Fruit fly (Drosophila melanogaster) whole organism, embryonic: ENCODE measurements around the gene SerRS-m.
A peak's percentile ranks its signal among the peaks of the same experiment; 100 is the strongest.

Source experiments
- Bgb ChIP-seq: fragments of 200-800 bp; sonication (Bioruptor generic); IDR thresholded peaks from 2 replicates; pipeline ENCODE4 v1.3.6; 2022; ENCODE audit warnings: missing biosample characterization, missing genetic modification characterization; ENCODE audit not compliant: partially characterized antibody
- Bteb2 ChIP-seq: fragments of 200-800 bp; sonication (Bioruptor generic); optimal IDR thresholded peaks from 2 replicates; lab custom pipeline; 2016; ENCODE audit warnings: missing biosample characterization, missing genetic modification characterization
- CG10209 ChIP-seq: fragments of 200-800 bp; sonication (Bioruptor generic); optimal IDR thresholded peaks from 3 replicates; lab custom pipeline; 2017; ENCODE audit warnings: missing biosample characterization, mild to moderate bottlenecking, missing genetic modification characterization, missing genetic modification reagents
- CG10366 ChIP-seq: fragments of 200-800 bp; sonication (Bioruptor generic); IDR thresholded peaks from 2 replicates; pipeline ENCODE4 v1.3.6; 2022; ENCODE audit warnings: missing biosample characterization, missing genetic modification characterization
- CG10654 ChIP-seq: fragments of 200-800 bp; sonication (Bioruptor generic); optimal IDR thresholded peaks from 2 replicates; lab custom pipeline; 2016; ENCODE audit warnings: missing biosample characterization, missing genetic modification characterization
- CG11696 ChIP-seq: fragments of 200-800 bp; sonication (Bioruptor generic); IDR thresholded peaks from 2 replicates; pipeline ENCODE4 v1.3.6; 2022; ENCODE audit warnings: missing biosample characterization, missing genetic modification characterization
- CG12236 ChIP-seq: fragments of 200-800 bp; sonication (Bioruptor generic); optimal IDR thresholded peaks from 2 replicates; lab custom pipeline; 2016; ENCODE audit warnings: missing biosample characterization, missing genetic modification characterization
- CG12391 ChIP-seq: fragments of 200-800 bp; sonication (Bioruptor generic); optimal IDR thresholded peaks from 3 replicates; lab custom pipeline; 2018; ENCODE audit warnings: missing biosample characterization, mild to moderate bottlenecking, missing genetic modification characterization, moderate library complexity
- CG13296 ChIP-seq: fragments of 200-800 bp; sonication (Bioruptor generic); optimal IDR thresholded peaks from 3 replicates; lab custom pipeline; 2018; ENCODE audit warnings: missing biosample characterization, mild to moderate bottlenecking, missing genetic modification characterization
- CG16815 ChIP-seq: fragments of 200-800 bp; sonication (Bioruptor generic); optimal IDR thresholded peaks from 3 replicates; lab custom pipeline; 2017; ENCODE audit warnings: missing biosample characterization, mild to moderate bottlenecking, missing genetic modification characterization
- CG1832 ChIP-seq: fragments of 200-800 bp; sonication (Bioruptor generic); optimal IDR thresholded peaks from 2 replicates; lab custom pipeline; 2017; ENCODE audit warnings: missing biosample characterization, mild to moderate bottlenecking, missing genetic modification characterization, inconsistent platforms
- CG18476 ChIP-seq: fragments of 200-800 bp; sonication (Bioruptor generic); optimal IDR thresholded peaks from 2 replicates; lab custom pipeline; 2016; ENCODE audit warnings: missing biosample characterization, mild to moderate bottlenecking, missing genetic modification characterization
- CG31224 ChIP-seq: fragments of 200-800 bp; sonication (Bioruptor generic); IDR thresholded peaks from 2 replicates; pipeline ENCODE4 v1.3.6; 2022; ENCODE audit warnings: missing biosample characterization, missing genetic modification characterization
- CG3163 ChIP-seq: fragments of 200-800 bp; sonication (Bioruptor generic); optimal IDR thresholded peaks from 3 replicates; lab custom pipeline; 2016; ENCODE audit warnings: missing biosample characterization, missing genetic modification characterization
- CG32767 ChIP-seq: fragments of 200-800 bp; sonication (Bioruptor generic); IDR thresholded peaks from 2 replicates; pipeline ENCODE4 v1.3.6; 2022; ENCODE audit warnings: missing biosample characterization, missing genetic modification characterization
- CG3407 ChIP-seq: fragments of 200-800 bp; sonication (Bioruptor generic); optimal IDR thresholded peaks from 2 replicates; lab custom pipeline; 2018; ENCODE audit warnings: missing biosample characterization, mild to moderate bottlenecking, missing genetic modification characterization
- CG34376 ChIP-seq: fragments of 200-800 bp; sonication (Bioruptor generic); optimal IDR thresholded peaks from 2 replicates; lab custom pipeline; 2018; ENCODE audit warnings: missing biosample characterization, mild to moderate bottlenecking, missing genetic modification characterization
- CG3847 ChIP-seq: fragments of 200-800 bp; sonication (Bioruptor generic); IDR thresholded peaks from 2 replicates; pipeline ENCODE4 v1.3.6; 2022; ENCODE audit warnings: missing biosample characterization, missing genetic modification characterization
- CG5180 ChIP-seq: fragments of 200-800 bp; sonication (Bioruptor generic); optimal IDR thresholded peaks from 3 replicates; lab custom pipeline; 2017; ENCODE audit warnings: missing biosample characterization, missing genetic modification characterization, mild to moderate bottlenecking, moderate library complexity, missing genetic modification reagents
- CG9215 ChIP-seq: fragments of 200-800 bp; sonication (Bioruptor generic); IDR thresholded peaks from 2 replicates; pipeline ENCODE4 v1.3.6; 2022; ENCODE audit warnings: missing biosample characterization, missing genetic modification characterization
- CG9609 ChIP-seq: fragments of 200-800 bp; sonication (Bioruptor generic); optimal IDR thresholded peaks from 3 replicates; lab custom pipeline; 2016; ENCODE audit warnings: missing biosample characterization, missing genetic modification characterization
- D19A ChIP-seq: fragments of 200-800 bp; optimal IDR thresholded peaks from 3 replicates; lab custom pipeline; 2019; ENCODE audit warnings: missing biosample characterization, mild to moderate bottlenecking, missing genetic modification characterization, moderate library complexity
- Dref ChIP-seq: fragments of 200-800 bp; sonication (Bioruptor generic); IDR thresholded peaks from 2 replicates; pipeline ENCODE4 v1.3.6; 2022; ENCODE audit warnings: missing biosample characterization, missing genetic modification characterization
- Eip74EF ChIP-seq, 2 experiments: fragments of 200-800 bp in 1 of 2; fragments of >200 bp in 1 of 2; sonication (Bioruptor generic) in 1 of 2; optimal IDR thresholded peaks; 2 replicates each; lab custom pipeline; 2017 to 2019; ENCODE audit warnings: missing biosample characterization in 2 of 2, missing genetic modification characterization in 2 of 2, mild to moderate bottlenecking in 1 of 2, moderate library complexity in 1 of 2
- HLH4C ChIP-seq: fragments of 200-800 bp; sonication (Bioruptor generic); IDR thresholded peaks from 3 replicates; pipeline ENCODE4 v1.3.6; 2022; ENCODE audit warnings: missing biosample characterization, missing genetic modification characterization; ENCODE audit not compliant: partially characterized antibody
- Hr39 ChIP-seq: fragments of >200 bp; optimal IDR thresholded peaks from 2 replicates; lab custom pipeline; 2017
- Hr78 ChIP-seq, 2 experiments: fragments of 200-800 bp in 1 of 2; fragments of >200 bp in 1 of 2; sonication (Bioruptor generic) in 1 of 2; optimal IDR thresholded peaks; 2 replicates each; lab custom pipeline; 2017 to 2019; ENCODE audit warnings: missing biosample characterization in 2 of 2, missing genetic modification characterization in 2 of 2, mild to moderate bottlenecking in 1 of 2, moderate library complexity in 1 of 2
- Opbp ChIP-seq: fragments of 200-800 bp; sonication (Bioruptor generic); IDR thresholded peaks from 3 replicates; pipeline ENCODE4 v1.3.6; 2022; ENCODE audit warnings: missing biosample characterization, missing genetic modification characterization; ENCODE audit not compliant: partially characterized antibody
- Poxn ChIP-seq: fragments of 200-800 bp; sonication (Bioruptor generic); IDR thresholded peaks from 2 replicates; pipeline ENCODE4 v1.3.6; 2022; ENCODE audit warnings: missing biosample characterization, missing genetic modification characterization
- Spps ChIP-seq: fragments of 200-800 bp; sonication (Bioruptor generic); optimal IDR thresholded peaks from 2 replicates; lab custom pipeline; 2018; ENCODE audit warnings: missing biosample characterization, mild to moderate bottlenecking, missing genetic modification characterization
- Xbp1 ChIP-seq: fragments of 200-800 bp; sonication (Bioruptor generic); optimal IDR thresholded peaks from 3 replicates; lab custom pipeline; 2016; ENCODE audit warnings: missing biosample characterization, mild to moderate bottlenecking, missing genetic modification characterization
- YL-1 ChIP-seq: fragments of 200-800 bp; sonication (Bioruptor generic); optimal IDR thresholded peaks from 3 replicates; lab custom pipeline; 2017; ENCODE audit warnings: missing biosample characterization, mild to moderate bottlenecking, missing genetic modification characterization
- ab ChIP-seq: fragments of 200-800 bp; sonication (Bioruptor generic); optimal IDR thresholded peaks from 2 replicates; lab custom pipeline; 2016; ENCODE audit warnings: missing biosample characterization, missing genetic modification characterization
- ara ChIP-seq: fragments of 200-800 bp; sonication (Bioruptor generic); IDR thresholded peaks from 2 replicates; pipeline ENCODE4 v1.3.6; 2022; ENCODE audit warnings: missing biosample characterization, missing genetic modification characterization
- ase ChIP-seq: fragments of 200-800 bp; sonication (Bioruptor generic); IDR thresholded peaks from 3 replicates; pipeline ENCODE4 v1.3.6; 2022; ENCODE audit warnings: missing biosample characterization, missing genetic modification characterization
- br ChIP-seq: fragments of >200 bp; optimal IDR thresholded peaks from 2 replicates; lab custom pipeline; 2017
- chif ChIP-seq, 2 experiments: fragments of 200-800 bp; sonication (Bioruptor generic); optimal IDR thresholded peaks; 3 replicates each; lab custom pipeline; 2016; ENCODE audit warnings: missing biosample characterization in 2 of 2, missing genetic modification characterization in 2 of 2
- chm ChIP-seq: fragments of 200-800 bp; sonication (Bioruptor generic); IDR thresholded peaks from 2 replicates; pipeline ENCODE4 v1.3.6; 2022; ENCODE audit warnings: missing biosample characterization, missing genetic modification characterization
- dan ChIP-seq: fragments of 200-800 bp; sonication (Bioruptor generic); IDR thresholded peaks from 2 replicates; pipeline ENCODE4 v1.3.6; 2022; ENCODE audit warnings: missing biosample characterization, missing genetic modification characterization
- danr ChIP-seq: fragments of 200-800 bp; sonication (Bioruptor generic); IDR thresholded peaks from 2 replicates; pipeline ENCODE4 v1.3.6; 2022; ENCODE audit warnings: missing biosample characterization, missing genetic modification characterization
- dimm ChIP-seq: fragments of 200-800 bp; sonication (Bioruptor generic); IDR thresholded peaks from 2 replicates; pipeline ENCODE4 v1.3.6; 2022; ENCODE audit warnings: missing biosample characterization, missing genetic modification characterization
- emc ChIP-seq: fragments of 200-800 bp; sonication (Bioruptor generic); optimal IDR thresholded peaks from 2 replicates; lab custom pipeline; 2016; ENCODE audit warnings: missing biosample characterization, missing genetic modification characterization
- kah ChIP-seq: fragments of 200-800 bp; sonication (Bioruptor generic); optimal IDR thresholded peaks from 2 replicates; lab custom pipeline; 2018; ENCODE audit warnings: missing biosample characterization, mild to moderate bottlenecking, missing genetic modification characterization
- kay ChIP-seq: fragments of 200-800 bp; sonication (Bioruptor generic); optimal IDR thresholded peaks from 2 replicates; lab custom pipeline; 2016; ENCODE audit warnings: missing biosample characterization, missing genetic modification characterization
- nerfin-2 ChIP-seq: fragments of 200-800 bp; sonication (Bioruptor generic); IDR thresholded peaks from 2 replicates; pipeline ENCODE4 v1.3.6; 2022; ENCODE audit warnings: missing biosample characterization, missing genetic modification characterization; ENCODE audit not compliant: partially characterized antibody
- psq ChIP-seq: fragments of 200-800 bp; sonication (Bioruptor generic); optimal IDR thresholded peaks from 2 replicates; lab custom pipeline; 2017; ENCODE audit warnings: missing biosample characterization, missing genetic modification characterization
- sc ChIP-seq, 3 experiments: fragments of >200 bp in 2 of 3; fragments of 200-800 bp in 1 of 3; sonication (Bioruptor generic) in 1 of 3; optimal IDR thresholded peaks; 2 replicates in 2 of 3; 3 replicates in 1 of 3; lab custom pipeline; 2017; ENCODE audit warnings: mild to moderate bottlenecking in 1 of 3, missing biosample characterization in 1 of 3, missing genetic modification characterization in 1 of 3, missing genetic modification reagents in 1 of 3
- sd ChIP-seq: fragments of 200-800 bp; sonication (Bioruptor generic); optimal IDR thresholded peaks from 3 replicates; lab custom pipeline; 2018; ENCODE audit warnings: missing biosample characterization, mild to moderate bottlenecking, missing genetic modification characterization, moderate library complexity
- sqz ChIP-seq: fragments of 200-800 bp; sonication (Bioruptor generic); optimal IDR thresholded peaks from 3 replicates; lab custom pipeline; 2018; ENCODE audit warnings: missing biosample characterization, mild to moderate bottlenecking, missing genetic modification characterization
- usp ChIP-seq: fragments of >200 bp; optimal IDR thresholded peaks from 2 replicates; lab custom pipeline; 2017; ENCODE audit warnings: missing biosample characterization, missing genetic modification characterization

SerRS-m gene

dm6 chr3R:15293005-15293877 lies 47.2 kb upstream of the SerRS-m start (continued):
- TF ChIP-seq Opbp (GFP tag; lab: Robert Waterston, UW) (no peak), CG13296 (GFP tag; lab: Kevin White, UChicago) (no peak), ab (GFP tag; lab: Kevin White, UChicago) (no peak), sqz (GFP tag; lab: Kevin White, UChicago) (peak; percentile 44), YL-1 (GFP tag; lab: Kevin White, UChicago) (no peak), CG16815 (GFP tag; lab: Kevin White, UChicago) (no peak), Bgb (GFP tag; lab: Robert Waterston, UW) (no peak), psq (GFP tag; lab: Kevin White, UChicago) (peak; percentile 51), CG18476 (GFP tag; lab: Kevin White, UChicago) (no peak), CG11696 (GFP tag; lab: Robert Waterston, UW) (no peak), CG32767 (GFP tag; lab: Robert Waterston, UW) (no peak), Dref (GFP tag; lab: Robert Waterston, UW) (no peak), kah (GFP tag; lab: Kevin White, UChicago) (no peak), HLH4C (GFP tag; lab: Robert Waterston, UW) (no peak), Hr78 (GFP tag; optimal IDR thresholded peaks at IDR 0.05; lab: Kevin White, UChicago) (no peak), CG1832 (no peak), Bteb2 (GFP tag; lab: Kevin White, UChicago) (peak; percentile 4), CG3847 (GFP tag; lab: Robert Waterston, UW) (no peak), br (lab: Kevin White, UChicago) (no peak), CG3407 (no peak), Xbp1 (GFP tag; lab: Kevin White, UChicago) (no peak), ase (GFP tag; lab: Robert Waterston, UW) (no peak), CG3163 (no peak), Eip74EF (GFP tag; optimal IDR thresholded peaks at IDR 0.05; lab: Kevin White, UChicago) (peak in 1 of 2 experiments; percentile 25), CG12236 (GFP tag; lab: Kevin White, UChicago) (no peak), CG31224 (GFP tag; lab: Robert Waterston, UW) (no peak), CG34376 (GFP tag; lab: Kevin White, UChicago) (no peak), CG5180 (no peak), Poxn (GFP tag; lab: Robert Waterston, UW) (no peak), Spps (tag; lab: Kevin White, UChicago) (no peak), CG10654 (GFP tag; lab: Kevin White, UChicago) (no peak), ara (GFP tag; lab: Robert Waterston, UW) (no peak), danr (no peak), sc (optimal IDR thresholded peaks at IDR 0.05; lab: Kevin White, UChicago) (no peak), sc (GFP tag; optimal IDR thresholded peaks at IDR 0.05; lab: Kevin White, UChicago) (no peak), CG12391 (no peak), CG9215 (no peak), D19A (tag; lab: Kevin White, UChicago) (peak; percentile 84), usp (no peak), emc (GFP tag; lab: Kevin White, UChicago) (no peak), chif (GFP tag; optimal IDR thresholded peaks at IDR 0.05; lab: Kevin White, UChicago) (peak in 1 of 2 experiments; percentile 28), dimm (GFP tag; lab: Robert Waterston, UW) (no peak), Hr39 (lab: Kevin White, UChicago) (no peak), CG10209 (GFP tag; lab: Kevin White, UChicago) (no peak), dan (GFP tag; lab: Robert Waterston, UW) (no peak), chm (no peak), CG9609 (GFP tag; lab: Kevin White, UChicago) (no peak), kay (GFP tag; lab: Kevin White, UChicago) (no peak), CG10366 (GFP tag; lab: Robert Waterston, UW) (no peak), nerfin-2 (GFP tag; lab: Robert Waterston, UW) (no peak), sd (tag; lab: Kevin White, UChicago) (peak; percentile 82)
